Fruit fly (Drosophila melanogaster) Kc167 (cell line): Measurements from ENCODE around the gene tal-AA.

Experiments
- Myc ChIP-seq: fragments of >200 bp; optimal IDR thresholded peaks from 2 replicates; lab custom pipeline; 2017; ENCODE audit warnings: missing external identifiers
- Sin3A ChIP-seq: fragments of >200 bp; optimal IDR thresholded peaks from 2 replicates; lab custom pipeline; 2018; ENCODE audit warnings: missing external identifiers
- psq ChIP-seq: fragments of >200 bp; optimal IDR thresholded peaks from 2 replicates; lab custom pipeline; 2017; ENCODE audit warnings: missing external identifiers
- ttk ChIP-seq: sonication (Bioruptor generic); optimal IDR thresholded peaks from 2 replicates; lab custom pipeline; 2017; ENCODE audit warnings: missing external identifiers

DNA sequence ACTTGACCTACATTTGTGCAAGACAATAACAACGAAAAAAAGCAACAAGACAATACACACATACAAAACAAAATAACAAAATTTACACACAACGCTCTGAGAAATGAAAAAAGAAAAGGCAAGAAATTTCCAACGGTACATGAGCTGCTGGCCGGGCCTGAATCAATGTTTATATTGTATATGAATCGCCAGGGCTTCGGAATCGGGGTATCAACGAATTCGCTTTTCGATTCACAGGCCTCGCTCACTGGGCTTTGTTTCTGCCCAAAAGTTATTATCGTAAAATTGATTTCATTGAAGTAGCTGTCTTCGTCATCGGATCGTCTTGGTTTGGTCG lies 3.4 kb downstream of the tal-AA start:
- no peak for TF ChIP-seq Myc
- TF ChIP-seq psq (lab: Kevin White, UChicago), result no peak
- TF ChIP-seq Sin3A (lab: Kevin White, UChicago), result no peak
- no peak for TF ChIP-seq ttk (lab: Kevin White, UChicago)
